Fruit fly (Drosophila melanogaster) whole organism, embryonic: ENCODE results near the gene CAH7.
A peak's percentile ranks its signal among the peaks of the same experiment; 100 is the strongest.

Experiments
- Asciz ChIP-seq: fragments of 200-800 bp; sonication (Bioruptor generic); optimal IDR thresholded peaks from 2 replicates; lab custom pipeline; 2017; ENCODE audit warnings: missing biosample characterization, mild to moderate bottlenecking, missing genetic modification characterization, missing genetic modification reagents
- CG11093 ChIP-seq: fragments of 200-800 bp; sonication (Bioruptor generic); IDR thresholded peaks from 3 replicates; pipeline ENCODE4 v1.3.6; 2022; ENCODE audit warnings: missing biosample characterization, missing genetic modification characterization
- CG12104 ChIP-seq: fragments of 200-800 bp; sonication (Bioruptor generic); optimal IDR thresholded peaks from 3 replicates; lab custom pipeline; 2016; ENCODE audit warnings: missing biosample characterization, missing genetic modification characterization
- CG13287 ChIP-seq: fragments of 200-800 bp; sonication (Bioruptor generic); IDR thresholded peaks from 2 replicates; pipeline ENCODE4 v1.3.6; 2022; ENCODE audit warnings: missing biosample characterization, missing genetic modification characterization; ENCODE audit not compliant: partially characterized antibody
- CG13424 ChIP-seq: fragments of 200-800 bp; sonication (Bioruptor generic); optimal IDR thresholded peaks from 2 replicates; lab custom pipeline; 2019; ENCODE audit warnings: missing biosample characterization, mild to moderate bottlenecking, missing genetic modification characterization, moderate library complexity
- CG15514 ChIP-seq: fragments of 200-800 bp; sonication (Bioruptor generic); optimal IDR thresholded peaks from 3 replicates; lab custom pipeline; 2017; ENCODE audit warnings: missing biosample characterization, missing genetic modification characterization, mild to moderate bottlenecking, moderate library complexity, missing genetic modification reagents
- CG15696 ChIP-seq: fragments of 200-800 bp; sonication (Bioruptor generic); optimal IDR thresholded peaks from 2 replicates; lab custom pipeline; 2019; ENCODE audit warnings: missing biosample characterization, mild to moderate bottlenecking, missing genetic modification characterization, moderate library complexity
- CG16813 ChIP-seq: fragments of 200-800 bp; sonication (Bioruptor generic); IDR thresholded peaks from 3 replicates; pipeline ENCODE4 v1.3.6; 2022; ENCODE audit warnings: missing biosample characterization, missing genetic modification characterization; ENCODE audit not compliant: partially characterized antibody
- CG18011 ChIP-seq: fragments of 200-800 bp; sonication (Bioruptor generic); optimal IDR thresholded peaks from 2 replicates; lab custom pipeline; 2017; ENCODE audit warnings: missing biosample characterization, missing genetic modification characterization, mild to moderate bottlenecking, moderate library complexity, missing genotype
- CG31388 ChIP-seq: fragments of 200-800 bp; sonication (Bioruptor generic); optimal IDR thresholded peaks from 2 replicates; lab custom pipeline; 2016; ENCODE audit warnings: missing biosample characterization, missing genetic modification characterization
- CG3726 ChIP-seq: fragments of 200-800 bp; sonication (Bioruptor generic); IDR thresholded peaks from 3 replicates; pipeline ENCODE4, ENCODE4 v1.3.6; 2022; ENCODE audit warnings: missing biosample characterization, missing genetic modification characterization
- CG6765 ChIP-seq: fragments of 200-800 bp; sonication (Bioruptor generic); optimal IDR thresholded peaks from 3 replicates; lab custom pipeline; 2017; ENCODE audit warnings: missing biosample characterization, mild to moderate bottlenecking, missing genetic modification characterization
- CG7987 ChIP-seq: fragments of 200-800 bp; sonication (Bioruptor generic); optimal IDR thresholded peaks from 2 replicates; lab custom pipeline; 2018; ENCODE audit warnings: missing biosample characterization, mild to moderate bottlenecking, missing genetic modification characterization, moderate library complexity
- CG8924 ChIP-seq: fragments of 200-800 bp; optimal IDR thresholded peaks from 3 replicates; lab custom pipeline; 2019; ENCODE audit warnings: missing biosample characterization, mild to moderate bottlenecking, missing genetic modification characterization, moderate library complexity
- Deaf1 ChIP-seq: fragments of 200-800 bp; optimal IDR thresholded peaks from 3 replicates; lab custom pipeline; 2019; ENCODE audit warnings: missing biosample characterization, mild to moderate bottlenecking, missing genetic modification characterization, moderate library complexity
- Dll ChIP-seq: fragments of 200-800 bp; sonication (Bioruptor generic); IDR thresholded peaks from 4 replicates; pipeline ENCODE4 v1.3.6; 2022; ENCODE audit warnings: missing biosample characterization, missing genetic modification characterization; ENCODE audit not compliant: partially characterized antibody
- Elba2 ChIP-seq: fragments of 200-800 bp; sonication (Bioruptor generic); optimal IDR thresholded peaks from 3 replicates; lab custom pipeline; 2016; ENCODE audit warnings: missing biosample characterization, missing genetic modification characterization
- Ets65A ChIP-seq: fragments of 200-800 bp; sonication (Bioruptor generic); peaks from one replicate; lab custom pipeline; 2016; ENCODE audit warnings: missing biosample characterization, missing genetic modification characterization
- Fer2 ChIP-seq: fragments of 200-800 bp; sonication (Bioruptor generic); optimal IDR thresholded peaks from 2 replicates; lab custom pipeline; 2018; ENCODE audit warnings: missing biosample characterization, mild to moderate bottlenecking, missing genetic modification characterization, moderate library complexity
- HLH3B ChIP-seq: fragments of 200-800 bp; sonication (Bioruptor generic); IDR thresholded peaks from 2 replicates; pipeline ENCODE4 v1.3.6; 2022; ENCODE audit warnings: missing biosample characterization, missing genetic modification characterization
- Hand ChIP-seq: fragments of 200-800 bp; sonication (Bioruptor generic); optimal IDR thresholded peaks from 2 replicates; lab custom pipeline; 2017; ENCODE audit warnings: mild to moderate bottlenecking, missing biosample characterization, missing genetic modification reagents, missing genetic modification characterization
- MESR4 ChIP-seq: fragments of 200-800 bp; sonication (Bioruptor generic); optimal IDR thresholded peaks from 2 replicates; lab custom pipeline; 2018; ENCODE audit warnings: missing biosample characterization, mild to moderate bottlenecking, missing genetic modification characterization, moderate library complexity
- Max ChIP-seq: fragments of 200-800 bp; sonication (Bioruptor generic); optimal IDR thresholded peaks from 2 replicates; lab custom pipeline; 2016; ENCODE audit warnings: missing biosample characterization, mild to moderate bottlenecking, missing genetic modification characterization
- Myb ChIP-seq: fragments of 200-800 bp; sonication (Bioruptor generic); optimal IDR thresholded peaks from 2 replicates; lab custom pipeline; 2016; ENCODE audit warnings: missing biosample characterization, missing genetic modification characterization
- NK7.1 ChIP-seq: fragments of 200-800 bp; sonication (Bioruptor generic); optimal IDR thresholded peaks from 3 replicates; lab custom pipeline; 2016; ENCODE audit warnings: missing biosample characterization, missing genetic modification characterization
- Nf-YC ChIP-seq: fragments of 200-800 bp; optimal IDR thresholded peaks from 3 replicates; lab custom pipeline; 2019; ENCODE audit warnings: missing biosample characterization, mild to moderate bottlenecking, missing genetic modification characterization, moderate library complexity
- Oli ChIP-seq: fragments of 200-800 bp; sonication (Bioruptor generic); optimal IDR thresholded peaks from 2 replicates; lab custom pipeline; 2018; ENCODE audit warnings: missing biosample characterization, mild to moderate bottlenecking, missing genetic modification characterization, moderate library complexity
- Sox100B ChIP-seq: fragments of 200-800 bp; sonication (Bioruptor generic); optimal IDR thresholded peaks from 3 replicates; lab custom pipeline; 2018; ENCODE audit warnings: missing biosample characterization, mild to moderate bottlenecking, missing genetic modification characterization
- Vsx1 ChIP-seq: fragments of 200-800 bp; sonication (Bioruptor generic); optimal IDR thresholded peaks from 2 replicates; lab custom pipeline; 2017; ENCODE audit warnings: missing biosample characterization, mild to moderate bottlenecking, missing genetic modification characterization, missing genetic modification reagents
- az2 ChIP-seq: fragments of 200-800 bp; sonication (Bioruptor generic); optimal IDR thresholded peaks from 3 replicates; lab custom pipeline; 2016; ENCODE audit warnings: missing biosample characterization, missing genetic modification characterization
- bab2 ChIP-seq: fragments of 200-800 bp; sonication (Bioruptor generic); optimal IDR thresholded peaks from 2 replicates; lab custom pipeline; 2016; ENCODE audit warnings: missing biosample characterization, missing genetic modification characterization
- bigmax ChIP-seq: fragments of 200-800 bp; sonication (Bioruptor generic); optimal IDR thresholded peaks from 2 replicates; lab custom pipeline; 2018; ENCODE audit warnings: missing biosample characterization, mild to moderate bottlenecking, missing genetic modification characterization
- br ChIP-seq: fragments of >200 bp; optimal IDR thresholded peaks from 2 replicates; lab custom pipeline; 2017
- dpn ChIP-seq, 2 experiments: fragments of 200-800 bp; sonication (Bioruptor generic); optimal IDR thresholded peaks; 3 replicates each; lab custom pipeline; 2016; ENCODE audit warnings: missing biosample characterization in 2 of 2, missing genetic modification characterization in 2 of 2
- en ChIP-seq: fragments of 200-800 bp; sonication (Bioruptor generic); optimal IDR thresholded peaks from 2 replicates; lab custom pipeline; 2016; ENCODE audit warnings: missing biosample characterization, missing genetic modification characterization
- gem ChIP-seq: fragments of 200-800 bp; sonication (Bioruptor generic); optimal IDR thresholded peaks from 2 replicates; lab custom pipeline; 2019; ENCODE audit warnings: missing biosample characterization, mild to moderate bottlenecking, missing genetic modification characterization, moderate library complexity
- gro ChIP-seq: fragments of 200-800 bp; sonication (Bioruptor generic); optimal IDR thresholded peaks from 2 replicates; lab custom pipeline; 2016; ENCODE audit warnings: missing biosample characterization, missing genetic modification characterization
- hth ChIP-seq: fragments of >200 bp; optimal IDR thresholded peaks from 2 replicates; lab custom pipeline; 2017; ENCODE audit warnings: inconsistent platforms
- knrl ChIP-seq: fragments of 200-800 bp; sonication (Bioruptor generic); IDR thresholded peaks from 3 replicates; pipeline ENCODE4 v1.3.6; 2022; ENCODE audit warnings: missing biosample characterization, missing genetic modification characterization; ENCODE audit not compliant: partially characterized antibody
- mirr ChIP-seq: fragments of 200-800 bp; sonication (Bioruptor generic); optimal IDR thresholded peaks from 3 replicates; lab custom pipeline; 2018; ENCODE audit warnings: missing biosample characterization, mild to moderate bottlenecking, missing genetic modification characterization
- nmo ChIP-seq: fragments of 200-800 bp; sonication (Bioruptor generic); optimal IDR thresholded peaks from 2 replicates; lab custom pipeline; 2018; ENCODE audit warnings: missing biosample characterization, mild to moderate bottlenecking, missing genetic modification characterization, moderate library complexity
- psq ChIP-seq: fragments of 200-800 bp; sonication (Bioruptor generic); optimal IDR thresholded peaks from 2 replicates; lab custom pipeline; 2017; ENCODE audit warnings: missing biosample characterization, missing genetic modification characterization
- sim ChIP-seq: fragments of 200-800 bp; sonication (Bioruptor generic); IDR thresholded peaks from 2 replicates; pipeline ENCODE4 v1.3.6; 2022; ENCODE audit warnings: missing biosample characterization, missing genetic modification characterization
- slou ChIP-seq: fragments of 200-800 bp; sonication (Bioruptor generic); optimal IDR thresholded peaks from 3 replicates; lab custom pipeline; 2016; ENCODE audit warnings: missing biosample characterization, missing genetic modification characterization
- sna ChIP-seq: fragments of 200-800 bp; sonication (Bioruptor generic); IDR thresholded peaks from 2 replicates; pipeline ENCODE4 v1.3.6; 2022; ENCODE audit warnings: missing biosample characterization, missing genetic modification characterization; ENCODE audit not compliant: partially characterized antibody
- stwl ChIP-seq: fragments of 200-800 bp; sonication (Bioruptor generic); optimal IDR thresholded peaks from 3 replicates; lab custom pipeline; 2018; ENCODE audit warnings: missing biosample characterization, mild to moderate bottlenecking, missing genetic modification characterization, moderate library complexity
- tin ChIP-seq: fragments of 200-800 bp; sonication (Bioruptor generic); optimal IDR thresholded peaks from 3 replicates; lab custom pipeline; 2016; ENCODE audit warnings: missing biosample characterization, missing genetic modification characterization
- unc-4 ChIP-seq: fragments of 200-800 bp; sonication (Bioruptor generic); IDR thresholded peaks from 2 replicates; pipeline ENCODE4 v1.3.6; 2022; ENCODE audit warnings: missing biosample characterization, missing genetic modification characterization; ENCODE audit not compliant: partially characterized antibody

CAH7 gene

DNA sequence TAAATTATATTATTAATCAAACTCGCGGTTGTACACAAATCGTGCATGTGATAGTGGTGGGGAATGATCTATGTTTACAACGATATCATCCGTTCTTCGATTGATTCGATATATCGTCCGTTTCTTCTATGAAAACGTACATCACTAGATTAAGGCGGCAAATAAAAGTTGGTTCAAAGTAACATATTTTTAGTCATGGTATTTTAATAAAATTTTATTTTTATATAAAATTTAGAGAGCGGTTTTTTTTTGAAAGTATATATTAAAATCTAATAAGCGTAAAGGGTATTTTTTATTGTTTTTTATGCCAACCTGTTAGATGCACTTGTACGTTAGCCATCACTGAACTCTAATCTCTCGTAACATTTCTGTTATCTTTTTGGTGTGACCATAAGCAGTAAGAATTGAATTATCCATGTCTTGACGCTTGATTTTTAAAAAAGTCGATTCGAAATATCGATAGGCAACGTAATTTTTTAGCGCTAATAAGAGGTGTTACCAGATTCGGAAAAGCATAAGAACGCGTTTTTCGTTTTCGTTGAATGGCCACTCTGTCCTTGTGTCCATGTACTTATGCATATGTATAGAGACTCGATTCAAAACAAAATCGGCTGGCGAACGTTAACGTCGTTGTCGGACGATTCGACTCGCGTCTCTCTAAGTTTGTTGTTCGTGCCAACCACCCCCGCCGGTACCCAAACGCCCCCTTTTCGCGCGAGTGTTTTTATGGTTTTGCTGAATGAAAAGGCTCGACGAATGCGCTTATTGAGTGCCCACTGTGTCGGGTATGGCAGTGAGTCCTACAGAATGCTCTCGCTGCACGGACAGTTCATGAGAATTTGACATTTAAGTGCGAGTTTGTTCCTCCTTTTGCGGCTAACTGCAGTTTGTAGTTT is 32.3 kb downstream of the CAH7 start, which contains the start of the genes TAF1B and Invadolysin (continued):
- TF ChIP-seq mirr (peak; percentile 57), unc-4 (GFP tag; lab: Robert Waterston, UW) (peak; percentile 95), CG11093 (GFP tag; lab: Robert Waterston, UW) (no peak), dpn (GFP tag; optimal IDR thresholded peaks at IDR 0.05; lab: Kevin White, UChicago) (peak; percentile 7 to 55), Fer2 (tag; lab: Kevin White, UChicago) (peak; percentile 32), Dll (GFP tag; lab: Robert Waterston, UW) (peak; percentile 97), HLH3B (GFP tag; lab: Robert Waterston, UW) (0 out of 2 replicates have a peak, but pooled peaks have one; percentile 22), CG13424 (tag; lab: Kevin White, UChicago) (peak; percentile 56), CG12104 (GFP tag; lab: Kevin White, UChicago) (peak; percentile 13), CG6765 (GFP tag; lab: Kevin White, UChicago) (peak; percentile 61), Deaf1 (peak; percentile 94), nmo (GFP tag; lab: Kevin White, UChicago) (peak; percentile 69), CG31388 (GFP tag; lab: Kevin White, UChicago) (no peak), sim (GFP tag; lab: Robert Waterston, UW) (no peak), Vsx1 (GFP tag; lab: Kevin White, UChicago) (no peak), CG15514 (GFP tag; lab: Kevin White, UChicago) (peak; percentile 65), Elba2 (GFP tag; lab: Kevin White, UChicago) (peak; percentile 48), br (lab: Kevin White, UChicago) (no peak), CG13287 (peak; percentile 96), gem (tag; lab: Kevin White, UChicago) (peak; percentile 73), Nf-YC (tag; lab: Kevin White, UChicago) (peak; percentile 24), az2 (GFP tag; lab: Kevin White, UChicago) (peak; percentile 44), psq (GFP tag; lab: Kevin White, UChicago) (no peak), CG8924 (tag; lab: Kevin White, UChicago) (peak; percentile 61), CG16813 (GFP tag; lab: Robert Waterston, UW) (peak; percentile 91), hth (no peak), slou (no peak), Hand (GFP tag; lab: Kevin White, UChicago) (peak; percentile 57), knrl (GFP tag; lab: Robert Waterston, UW) (peak; percentile 94), CG18011 (peak; percentile 3), CG15696 (tag; lab: Kevin White, UChicago) (peak; percentile 41), CG3726 (GFP tag; lab: Robert Waterston, UW) (no peak), Sox100B (GFP tag; lab: Kevin White, UChicago) (peak; percentile 40), NK7.1 (GFP tag; lab: Kevin White, UChicago) (no peak), Asciz (GFP tag; lab: Kevin White, UChicago) (no peak), bigmax (GFP tag; lab: Kevin White, UChicago) (no peak), CG7987 (GFP tag; lab: Kevin White, UChicago) (peak; percentile 14), Ets65A (GFP tag; lab: Kevin White, UChicago) (peak; percentile 87), gro (GFP tag; lab: Kevin White, UChicago) (peak; percentile 50), Max (peak; percentile 39), Oli (peak; percentile 28), Myb (GFP tag; lab: Kevin White, UChicago) (peak; percentile 86), tin (GFP tag; lab: Kevin White, UChicago) (peak; percentile 20), stwl (peak; percentile 80), en (GFP tag; lab: Kevin White, UChicago) (no peak), MESR4 (GFP tag; lab: Kevin White, UChicago) (peak; percentile 79), bab2 (peak; percentile 59), sna (GFP tag; lab: Robert Waterston, UW) (peak; percentile 93)
